Fruit fly (Drosophila melanogaster) S2 (cell line): ENCODE data around the gene Cdc14.

Source experiments
- CG8478 ChIP-seq: fragments of >200 bp; optimal IDR thresholded peaks from 2 replicates; lab custom pipeline; 2018
- CTCF ChIP-seq, 2 experiments: fragments of >200 bp; optimal IDR thresholded peaks; 2 replicates each; lab custom pipeline; 2018

- TF ChIP-seq CTCF (optimal IDR thresholded peaks at IDR 0.05; lab: Kevin White, UChicago) (no peak), CG8478 (lab: Kevin White, UChicago) (no peak)
These were observed 18.4 kb upstream of the Cdc14 start for dm6 chr2L:7828901-7829300.
